Fruit fly (Drosophila melanogaster): ENCODE results near the gene CG8915.

The CG8915 gene

dm6 chrX:17244854-17245253, at the start of gene CG8915 (continued):
- TF ChIP-seq TFAM (GFP tag; optimal IDR thresholded peaks at IDR 0.05) = no peak
- no peak for TF ChIP-seq Fer1 (GFP tag; optimal IDR thresholded peaks at IDR 0.05)
- TF ChIP-seq dati (GFP tag; IDR thresholded peaks at IDR 0.05) = no peak
- no peak for TF ChIP-seq bcd (GFP tag; optimal IDR thresholded peaks at IDR 0.05)
- TF ChIP-seq CG1233 (GFP tag; optimal IDR thresholded peaks at IDR 0.05) = no peak
- no peak for TF ChIP-seq CG8290 (GFP tag; optimal IDR thresholded peaks at IDR 0.05)
- TF ChIP-seq CG8290 (tag; optimal IDR thresholded peaks at IDR 0.05) = no peak
- no peak for TF ChIP-seq jumu (GFP tag; optimal IDR thresholded peaks at IDR 0.05)
- no peak; the same call in 2 of the 3 replicates for TF ChIP-seq hb (GFP tag; IDR thresholded peaks at IDR 0.05; ENCODE audit: partially characterized antibody)
- TF ChIP-seq pita (GFP tag; optimal IDR thresholded peaks at IDR 0.05) = no peak
- peak; percentile 24 for TF ChIP-seq CG2120 (GFP tag; optimal IDR thresholded peaks at IDR 0.05)
- no peak for TF ChIP-seq pho (GFP tag; optimal IDR thresholded peaks at IDR 0.05)
- TF ChIP-seq CG17359 (tag; optimal IDR thresholded peaks at IDR 0.05) = no peak
- TF ChIP-seq CG8765 (GFP tag; IDR thresholded peaks at IDR 0.05) = no peak
- peak; percentile 58 for TF ChIP-seq CG2116 (GFP tag; optimal IDR thresholded peaks at IDR 0.05)
- TF ChIP-seq CG9437 (GFP tag; optimal IDR thresholded peaks at IDR 0.05) = no peak
- no peak for TF ChIP-seq CG6689 (GFP tag; IDR thresholded peaks at IDR 0.05)
- peak; percentile 31 for TF ChIP-seq gem (tag; optimal IDR thresholded peaks at IDR 0.05)
- TF ChIP-seq pfk (GFP tag; optimal IDR thresholded peaks at IDR 0.05) = no peak
- TF ChIP-seq Dp (GFP tag; optimal IDR thresholded peaks at IDR 0.05) = peak; percentile 44
- no peak for TF ChIP-seq CG10462 (GFP tag; optimal IDR thresholded peaks at IDR 0.05)
- TF ChIP-seq vnd (GFP tag; IDR thresholded peaks at IDR 0.05; ENCODE audit: partially characterized antibody) = peak; percentile 48; the same call in 1 of the 3 replicates
- no peak for TF ChIP-seq CG6175 (GFP tag; IDR thresholded peaks at IDR 0.05)
- no peak for TF ChIP-seq btn (GFP tag; optimal IDR thresholded peaks at IDR 0.05)
- TF ChIP-seq CG11696 (GFP tag; IDR thresholded peaks at IDR 0.05) = no peak
- TF ChIP-seq sr (GFP tag; IDR thresholded peaks at IDR 0.05) = no peak
- no peak for TF ChIP-seq CG3065 (GFP tag; optimal IDR thresholded peaks at IDR 0.05)
- TF ChIP-seq insv (GFP tag; optimal IDR thresholded peaks at IDR 0.05) = no peak
- TF ChIP-seq CG4328 (GFP tag; optimal IDR thresholded peaks at IDR 0.05) = no peak
- no peak for TF ChIP-seq Jarid2 (GFP tag; optimal IDR thresholded peaks at IDR 0.05)
- TF ChIP-seq CG11456 (GFP tag; IDR thresholded peaks at IDR 0.05) = no peak
- TF ChIP-seq CG12155 (GFP tag; optimal IDR thresholded peaks at IDR 0.05) = no peak
- no peak for TF ChIP-seq PHDP (tag; optimal IDR thresholded peaks at IDR 0.05)
- peak; percentile 74 for TF ChIP-seq HLH4C (GFP tag; IDR thresholded peaks at IDR 0.05; ENCODE audit: partially characterized antibody)
- TF ChIP-seq CG15073 (GFP tag; optimal IDR thresholded peaks at IDR 0.05) = no peak
- peak; percentile 62 for TF ChIP-seq Bgb (GFP tag; IDR thresholded peaks at IDR 0.05; ENCODE audit: partially characterized antibody)
- TF ChIP-seq rib (GFP tag; IDR thresholded peaks at IDR 0.05) = no peak
- no peak for TF ChIP-seq tap (tag; optimal IDR thresholded peaks at IDR 0.05)
- no peak for TF ChIP-seq Mes4 (GFP tag; optimal IDR thresholded peaks at IDR 0.05)
- TF ChIP-seq CG15011 (GFP tag; optimal IDR thresholded peaks at IDR 0.05) = no peak
- no peak for TF ChIP-seq Mad (GFP tag; optimal IDR thresholded peaks at IDR 0.05)
- TF ChIP-seq psq (GFP tag; optimal IDR thresholded peaks at IDR 0.05) = no peak
- no peak for TF ChIP-seq schlank (tag; optimal IDR thresholded peaks at IDR 0.05)
- no peak for TF ChIP-seq Side (GFP tag; optimal IDR thresholded peaks at IDR 0.05)
- no peak for TF ChIP-seq vvl (GFP tag; IDR thresholded peaks at IDR 0.05)
- TF ChIP-seq Hr39 (optimal IDR thresholded peaks at IDR 0.05) = no peak
- no peak for TF ChIP-seq CG15269 (tag; optimal IDR thresholded peaks at IDR 0.05)
- no peak for TF ChIP-seq kay (GFP tag; optimal IDR thresholded peaks at IDR 0.05)
- no peak for TF ChIP-seq D19B (GFP tag; optimal IDR thresholded peaks at IDR 0.05)
- TF ChIP-seq ro (GFP tag; IDR thresholded peaks at IDR 0.05) = no peak
- no peak for TF ChIP-seq CG32767 (GFP tag; IDR thresholded peaks at IDR 0.05)
- no peak for TF ChIP-seq Spps (tag; optimal IDR thresholded peaks at IDR 0.05)
- peak; percentile 22 for TF ChIP-seq trem (tag; optimal IDR thresholded peaks at IDR 0.05)
